Fruit fly (Drosophila melanogaster) Kc167 (cell line): ENCODE data around the gene TM9SF3.

Source experiments
- Myc ChIP-seq: fragments of >200 bp; optimal IDR thresholded peaks from 2 replicates; lab custom pipeline; 2017; ENCODE audit warnings: missing external identifiers
- Sin3A ChIP-seq: fragments of >200 bp; optimal IDR thresholded peaks from 2 replicates; lab custom pipeline; 2018; ENCODE audit warnings: missing external identifiers
- h ChIP-seq: fragments of >200 bp; optimal IDR thresholded peaks from 3 replicates; lab custom pipeline; 2018; ENCODE audit warnings: missing external identifiers
- insv ChIP-seq: fragments of >200 bp; optimal IDR thresholded peaks from 3 replicates; lab custom pipeline; 2018; ENCODE audit warnings: missing external identifiers
- psq ChIP-seq: fragments of >200 bp; optimal IDR thresholded peaks from 2 replicates; lab custom pipeline; 2017; ENCODE audit warnings: missing external identifiers
- ttk ChIP-seq: sonication (Bioruptor generic); optimal IDR thresholded peaks from 2 replicates; lab custom pipeline; 2017; ENCODE audit warnings: missing external identifiers

DNA sequence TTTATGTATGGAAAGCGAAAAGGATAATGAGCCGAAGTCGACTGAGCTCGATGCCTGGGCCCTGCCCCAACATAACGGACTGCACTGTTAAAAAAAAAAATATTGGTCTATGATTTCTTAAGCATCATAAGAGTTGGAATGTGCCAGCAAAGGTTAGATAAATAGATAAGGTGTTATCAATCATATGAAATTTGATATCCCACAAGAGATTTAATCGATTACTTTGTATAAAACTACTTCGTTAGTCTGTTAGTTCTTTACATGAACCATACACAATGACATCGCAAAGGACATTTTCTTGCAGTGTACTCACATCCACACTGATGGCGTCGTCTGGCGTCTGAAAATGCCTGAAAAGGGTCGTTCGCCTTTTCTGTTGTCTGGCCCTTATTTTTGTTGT lies 33.7 kb upstream of the TM9SF3 start:
- no peak for TF ChIP-seq psq (lab: Kevin White, UChicago)
- no peak for TF ChIP-seq Sin3A (lab: Kevin White, UChicago)
- no peak for TF ChIP-seq h (lab: Kevin White, UChicago)
- no peak for TF ChIP-seq insv (lab: Kevin White, UChicago)
- TF ChIP-seq Myc, result no peak
- no peak for TF ChIP-seq ttk
